Worm (Caenorhabditis elegans): ENCODE measurements around the gene nlp-67.

Gene nlp-67

ce11 chrX:16146972-16147593, 37.1 kb upstream of the nlp-67 start, which contains the start of gene F09C8.2:
Gene F09C8.2, minus strand, starts transcription at chrX:16147022.
- TF ChIP-seq ceh-28 (tag; optimal IDR thresholded peaks at IDR 0.05) (no peak), lsy-12 (tag; optimal IDR thresholded peaks at IDR 0.05) (no peak), pha-4 (tag; optimal IDR thresholded peaks at IDR 0.05) (peak; percentile 48), jun-1 (tag; optimal IDR thresholded peaks at IDR 0.05) (no peak)

- TF ChIP-seq fkh-2 (tag; optimal IDR thresholded peaks at IDR 0.05) = no peak
- peak; percentile 69 for TF ChIP-seq mdl-1 (tag; optimal IDR thresholded peaks at IDR 0.05)
- TF ChIP-seq lin-39 (tag; optimal IDR thresholded peaks at IDR 0.05) = peak; percentile 93
- no peak for TF ChIP-seq nhr-12 (tag; optimal IDR thresholded peaks at IDR 0.05)
- no peak for TF ChIP-seq nhr-77 (tag; optimal IDR thresholded peaks at IDR 0.05)
- no peak for TF ChIP-seq egl-27 (tag; optimal IDR thresholded peaks at IDR 0.05)
- no peak for TF ChIP-seq elt-3 (tag; optimal IDR thresholded peaks at IDR 0.05)
- no peak for TF ChIP-seq unc-39 (tag; optimal IDR thresholded peaks at IDR 0.05)
- no peak for TF ChIP-seq sea-2 (GFP tag; optimal IDR thresholded peaks at IDR 0.05)
- TF ChIP-seq elt-2 (tag; optimal IDR thresholded peaks at IDR 0.05) = no peak
- TF ChIP-seq aly-2 (tag; optimal IDR thresholded peaks at IDR 0.05) = no peak
- peak; percentile 90 for TF ChIP-seq tbx-2 (tag; optimal IDR thresholded peaks at IDR 0.05)
- no peak for TF ChIP-seq fos-1 (tag; optimal IDR thresholded peaks at IDR 0.05)
- TF ChIP-seq ceh-9 (tag; optimal IDR thresholded peaks at IDR 0.05) = no peak
- TF ChIP-seq nhr-237 (tag; optimal IDR thresholded peaks at IDR 0.05) = no peak
- TF ChIP-seq nhr-28 (tag; optimal IDR thresholded peaks at IDR 0.05) = no peak
- TF ChIP-seq nhr-23 (tag; optimal IDR thresholded peaks at IDR 0.05) = peak; percentile 94
- peak; percentile 39 for TF ChIP-seq R02D3.7 (tag; optimal IDR thresholded peaks at IDR 0.05)
- TF ChIP-seq pha-4 (tag; optimal IDR thresholded peaks at IDR 0.05) = peak; percentile 36
- TF ChIP-seq jun-1 (tag; optimal IDR thresholded peaks at IDR 0.05) = peak; percentile 71
- TF ChIP-seq nhr-25 (tag; optimal IDR thresholded peaks at IDR 0.05) = peak; percentile 83
- peak; percentile 58 for TF ChIP-seq nhr-11 (tag; optimal IDR thresholded peaks at IDR 0.05)
- no peak for TF ChIP-seq nhr-76 (tag; optimal IDR thresholded peaks at IDR 0.05)
- peak; percentile 14 for TF ChIP-seq lsy-12 (tag; optimal IDR thresholded peaks at IDR 0.05)
- peak; percentile 31 for TF ChIP-seq ztf-4 (tag; optimal IDR thresholded peaks at IDR 0.05)
- peak; percentile 56 for TF ChIP-seq elt-1 (tag; optimal IDR thresholded peaks at IDR 0.05)
- no peak for TF ChIP-seq mml-1 (tag; optimal IDR thresholded peaks at IDR 0.05)
- TF ChIP-seq daf-12 (tag; optimal IDR thresholded peaks at IDR 0.05) = peak; percentile 7
- TF ChIP-seq nhr-67 (tag; optimal IDR thresholded peaks at IDR 0.05) = no peak
- no peak for TF ChIP-seq ztf-11 (tag; optimal IDR thresholded peaks at IDR 0.05)
- TF ChIP-seq hmg-11 (tag; optimal IDR thresholded peaks at IDR 0.05) = peak; percentile 85
- TF ChIP-seq nfya-1 (tag; optimal IDR thresholded peaks at IDR 0.05; ENCODE audit: insufficient read depth) = peak; percentile 93
- TF ChIP-seq skn-1 (tag; optimal IDR thresholded peaks at IDR 0.05) = peak; percentile 36
- TF ChIP-seq unc-62 (GFP tag; optimal IDR thresholded peaks at IDR 0.05) = peak; percentile 85
- TF ChIP-seq egl-5 (tag; optimal IDR thresholded peaks at IDR 0.05) = peak; percentile 4
- TF ChIP-seq ceh-28 (tag; optimal IDR thresholded peaks at IDR 0.05) = peak; percentile 76
- no peak for TF ChIP-seq ZK546.5 (tag; optimal IDR thresholded peaks at IDR 0.05)
- peak; percentile 24 for TF ChIP-seq lin-15B (tag; optimal IDR thresholded peaks at IDR 0.05)
- TF ChIP-seq ceh-16 (tag; optimal IDR thresholded peaks at IDR 0.05) = no peak
- TF ChIP-seq eor-1 (tag; optimal IDR thresholded peaks at IDR 0.05) = no peak
- TF ChIP-seq pqm-1 (tag; optimal IDR thresholded peaks at IDR 0.05) = no peak
- TF ChIP-seq nhr-43 (tag; optimal IDR thresholded peaks at IDR 0.05; ENCODE audit: poor library complexity, severe bottlenecking) = peak; percentile 62
- peak; percentile 10 for TF ChIP-seq ceh-82 (tag; optimal IDR thresholded peaks at IDR 0.05)
- peak; percentile 73 for TF ChIP-seq zag-1 (tag; optimal IDR thresholded peaks at IDR 0.05)
- peak; percentile 92 for TF ChIP-seq fkh-10 (GFP tag; optimal IDR thresholded peaks at IDR 0.05)
- TF ChIP-seq snpc-4 (tag; optimal IDR thresholded peaks at IDR 0.05) = peak; percentile 56
- TF ChIP-seq ama-1 (optimal IDR thresholded peaks at IDR 0.05) = no peak
Measured at ce11 chrX:16147728-16148197, 36.4 kb upstream of the nlp-67 start.
